Worm (Caenorhabditis elegans): ENCODE data around the gene gpla-1.

DNA sequence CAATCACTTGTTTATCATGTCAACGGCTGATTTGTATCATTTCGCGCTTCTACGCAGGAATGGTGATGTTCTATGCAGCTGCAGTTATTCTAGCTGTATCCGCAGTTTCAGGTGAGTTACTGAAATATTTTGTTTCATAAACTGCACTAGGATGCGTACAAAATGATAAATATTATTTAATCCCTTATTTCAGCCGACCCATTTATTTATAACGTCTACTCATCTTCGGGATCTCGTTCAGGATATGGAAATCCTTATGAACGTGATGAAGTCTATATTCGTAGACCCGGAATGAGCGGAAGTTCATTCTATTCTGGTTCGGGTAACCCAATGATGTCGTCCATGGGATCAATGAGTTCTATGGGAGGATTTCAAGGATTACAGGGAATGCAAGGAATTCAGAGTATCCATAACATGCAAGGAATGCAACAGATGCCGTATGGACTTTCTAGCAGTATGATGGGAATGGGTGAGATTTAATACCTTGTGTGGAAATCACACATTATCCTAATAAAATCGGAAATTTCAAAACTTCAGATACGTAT lies 8.5 kb downstream of the gpla-1 start, which contains the start of gene F58H1.2:
- peak in 1 of 2 experiments; percentile 93 for TF ChIP-seq unc-62 (GFP tag; optimal IDR thresholded peaks at IDR 0.05 in 1 of 2)
- TF ChIP-seq unc-62 (tag; optimal IDR thresholded peaks at IDR 0.05): no peak
- no peak for TF ChIP-seq zfp-2 (tag; optimal IDR thresholded peaks at IDR 0.05)
- no peak for TF ChIP-seq pqm-1 (tag; optimal IDR thresholded peaks at IDR 0.05)
- no peak for TF ChIP-seq R02D3.7 (tag; optimal IDR thresholded peaks at IDR 0.05)
- no peak for TF ChIP-seq ceh-20 (GFP tag; IDR thresholded peaks at IDR 0.05)
- no peak for TF ChIP-seq ces-1 (GFP tag; optimal IDR thresholded peaks at IDR 0.05)
- no peak for TF ChIP-seq aha-1 (tag)
- TF ChIP-seq nhr-77 (tag; optimal IDR thresholded peaks at IDR 0.05): no peak
- TF ChIP-seq unc-39 (tag; optimal IDR thresholded peaks at IDR 0.05): no peak

Data from whole organism, L4 larva.